Worm (Caenorhabditis elegans) whole organism, L4 larva: ENCODE results near the gene fust-1.

Experiments
- D1046.2 ChIP-seq: fragments of 200-800 bp; sonication (Bioruptor generic); IDR thresholded peaks from 2 replicates; pipeline ENCODE4 v1.3.6; 2022; ENCODE audit warnings: missing genetic modification characterization, missing compliant biosample characterization
- F10B5.3 ChIP-seq: sonication (generic microtip); optimal IDR thresholded peaks from 2 replicates; lab custom pipeline; 2016; ENCODE audit warnings: mild to moderate bottlenecking, missing genetic modification characterization, missing compliant biosample characterization
- R02D3.7 ChIP-seq: fragments of 150-350 bp; sonication (generic microtip); optimal IDR thresholded peaks from 3 replicates; lab custom pipeline; 2014; ENCODE audit warnings: missing biosample characterization, missing genetic modification characterization
- T26A8.4 ChIP-seq: fragments of 200-800 bp; sonication (Bioruptor generic); IDR thresholded peaks from 2 replicates; pipeline ENCODE4 v1.3.6; 2022; ENCODE audit warnings: missing genetic modification characterization, missing compliant biosample characterization
- Y48G9A.11 ChIP-seq: fragments of 200-800 bp; sonication (Bioruptor generic); IDR thresholded peaks from 2 replicates; pipeline ENCODE4 v1.3.6; 2022; ENCODE audit warnings: missing genetic modification reagents, missing genetic modification characterization, missing compliant biosample characterization
- Y5F2A.4 ChIP-seq: fragments of 200-800 bp; sonication (Bioruptor generic); optimal IDR thresholded peaks from 2 replicates; lab custom pipeline; 2018; ENCODE audit warnings: mild to moderate bottlenecking, missing genetic modification characterization, missing compliant biosample characterization
- Y75B8A.6 ChIP-seq: fragments of 200-800 bp; sonication (Bioruptor generic); IDR thresholded peaks from 2 replicates; pipeline ENCODE4 v1.3.6; 2022; ENCODE audit warnings: missing genetic modification reagents, missing genetic modification characterization, missing compliant biosample characterization
- ZK546.5 ChIP-seq, 2 experiments: sonication (generic microtip); optimal IDR thresholded peaks; 2 replicates each; lab custom pipeline; 2017; ENCODE audit warnings: missing biosample characterization in 2 of 2, missing genetic modification characterization in 2 of 2
- arid-1 ChIP-seq: fragments of 200-800 bp; sonication (Bioruptor generic); conservative IDR thresholded peaks from 2 replicates; pipeline ENCODE4 v1.3.6; 2022; ENCODE audit warnings: missing genetic modification reagents, missing genetic modification characterization, missing compliant biosample characterization
- ceh-20 ChIP-seq: fragments of 200-800 bp; sonication (Bioruptor generic); IDR thresholded peaks from 2 replicates; pipeline ENCODE4 v1.3.6; 2022; ENCODE audit warnings: missing genetic modification reagents, missing genetic modification characterization, missing compliant biosample characterization
- ceh-62 ChIP-seq: sonication (generic microtip); optimal IDR thresholded peaks from 2 replicates; lab custom pipeline; 2017; ENCODE audit warnings: missing biosample characterization, missing genetic modification characterization
- daf-12 ChIP-seq: fragments of 150-350 bp; optimal IDR thresholded peaks from 2 replicates; lab custom pipeline; 2014; ENCODE audit warnings: missing biosample characterization, missing genetic modification reagents, missing genetic modification characterization
- daf-19 ChIP-seq: fragments of 200-800 bp; sonication (Bioruptor generic); conservative IDR thresholded peaks from 2 replicates; pipeline ENCODE4 v1.3.6; 2022; ENCODE audit warnings: missing genetic modification characterization, missing compliant biosample characterization
- daf-8 ChIP-seq: fragments of 200-800 bp; sonication (Bioruptor generic); IDR thresholded peaks from 2 replicates; pipeline ENCODE4 v1.3.6; 2022; ENCODE audit warnings: missing genetic modification characterization, missing compliant biosample characterization
- dmd-9 ChIP-seq: fragments of 200-800 bp; sonication (Bioruptor generic); IDR thresholded peaks from 2 replicates; pipeline ENCODE4 v1.3.6; 2022; ENCODE audit warnings: missing genetic modification reagents, missing genetic modification characterization, missing compliant biosample characterization
- duxl-1 ChIP-seq: sonication (generic microtip); optimal IDR thresholded peaks from 2 replicates; lab custom pipeline; 2016; ENCODE audit warnings: mild to moderate bottlenecking, missing genetic modification characterization, moderate library complexity, missing compliant biosample characterization; ENCODE audit not compliant: poor library complexity
- dve-1 ChIP-seq: sonication (generic microtip); optimal IDR thresholded peaks from 2 replicates; lab custom pipeline; 2017; ENCODE audit warnings: antibody characterized with exemption, mild to moderate bottlenecking, missing genetic modification characterization, missing compliant biosample characterization; ENCODE audit not compliant: insufficient read depth
- fkh-10 ChIP-seq: fragments of 150-350 bp; optimal IDR thresholded peaks from 2 replicates; lab custom pipeline; 2014; ENCODE audit warnings: missing biosample characterization, missing genetic modification reagents, missing genetic modification characterization
- fos-1 ChIP-seq: fragments of 150-350 bp; optimal IDR thresholded peaks from 2 replicates; lab custom pipeline; 2014; ENCODE audit warnings: missing biosample characterization, missing genetic modification characterization
- hlh-11 ChIP-seq: fragments of 200-800 bp; sonication (Bioruptor generic); optimal IDR thresholded peaks from 2 replicates; lab custom pipeline; 2018; ENCODE audit warnings: mild to moderate bottlenecking, missing genetic modification characterization, missing compliant biosample characterization
- mdt-29 ChIP-seq: fragments of 200-800 bp; sonication (Bioruptor generic); IDR thresholded peaks from 2 replicates; pipeline ENCODE4 v1.3.6; 2022; ENCODE audit warnings: missing genetic modification reagents, missing genetic modification characterization, missing compliant biosample characterization
- nhr-10 ChIP-seq: fragments of 150-350 bp; optimal IDR thresholded peaks from 2 replicates; lab custom pipeline; 2014; ENCODE audit warnings: missing biosample characterization, missing genetic modification characterization
- nhr-102 ChIP-seq: sonication (generic microtip); optimal IDR thresholded peaks from 2 replicates; lab custom pipeline; 2016; ENCODE audit warnings: mild to moderate bottlenecking, missing genetic modification characterization, moderate library complexity, missing compliant biosample characterization
- nhr-28 ChIP-seq: fragments of 150-350 bp; optimal IDR thresholded peaks from 2 replicates; lab custom pipeline; 2014; ENCODE audit warnings: missing biosample characterization, missing genetic modification characterization
- nhr-42 ChIP-seq: fragments of 200-800 bp; sonication (Bioruptor generic); IDR thresholded peaks from 2 replicates; pipeline ENCODE4 v1.3.6; 2022; ENCODE audit warnings: missing genetic modification characterization, missing compliant biosample characterization
- nhr-6 ChIP-seq: fragments of 150-350 bp; optimal IDR thresholded peaks from 2 replicates; lab custom pipeline; 2014; ENCODE audit warnings: missing biosample characterization, missing genetic modification characterization
- nhr-77 ChIP-seq: fragments of 150-350 bp; optimal IDR thresholded peaks from 2 replicates; lab custom pipeline; 2014; ENCODE audit warnings: missing biosample characterization, missing genetic modification characterization
- set-16 ChIP-seq: fragments of 200-800 bp; sonication (Bioruptor generic); IDR thresholded peaks from 2 replicates; pipeline ENCODE4 v1.3.6; 2022; ENCODE audit warnings: missing genetic modification reagents, missing genetic modification characterization, missing compliant biosample characterization
- spr-1 ChIP-seq: sonication (generic microtip); optimal IDR thresholded peaks from 2 replicates; lab custom pipeline; 2016; ENCODE audit warnings: mild to moderate bottlenecking, missing genetic modification characterization, missing compliant biosample characterization
- spr-3 ChIP-seq: fragments of 200-800 bp; sonication (Bioruptor generic); optimal IDR thresholded peaks from 2 replicates; lab custom pipeline; 2018; ENCODE audit warnings: mild to moderate bottlenecking, missing genetic modification characterization, missing compliant biosample characterization
- tag-97 ChIP-seq: fragments of 200-800 bp; sonication (Bioruptor generic); IDR thresholded peaks from 2 replicates; pipeline ENCODE4 v1.3.6; 2022; ENCODE audit warnings: missing genetic modification characterization, missing compliant biosample characterization
- tra-1 ChIP-seq: fragments of 200-800 bp; sonication (Bioruptor generic); IDR thresholded peaks from 2 replicates; pipeline ENCODE4 v1.3.6; 2022; ENCODE audit warnings: missing genetic modification reagents, missing genetic modification characterization, missing compliant biosample characterization
- unc-39 ChIP-seq: sonication (generic microtip); optimal IDR thresholded peaks from 2 replicates; lab custom pipeline; 2017; ENCODE audit warnings: missing biosample characterization, missing genetic modification characterization
- zag-1 ChIP-seq: fragments of 150-350 bp; optimal IDR thresholded peaks from 2 replicates; lab custom pipeline; 2014; ENCODE audit warnings: missing biosample characterization, missing genetic modification characterization
- zfp-3 ChIP-seq: fragments of 200-800 bp; sonication (Bioruptor generic); conservative IDR thresholded peaks from 2 replicates; pipeline ENCODE4 v1.3.6; 2022; ENCODE audit warnings: missing genetic modification reagents, missing genetic modification characterization, missing compliant biosample characterization
- zip-11 ChIP-seq: fragments of 200-800 bp; sonication (Bioruptor generic); IDR thresholded peaks from 2 replicates; pipeline ENCODE4 v1.3.6; 2022; ENCODE audit warnings: missing genetic modification characterization, missing compliant biosample characterization

fust-1 gene

DNA sequence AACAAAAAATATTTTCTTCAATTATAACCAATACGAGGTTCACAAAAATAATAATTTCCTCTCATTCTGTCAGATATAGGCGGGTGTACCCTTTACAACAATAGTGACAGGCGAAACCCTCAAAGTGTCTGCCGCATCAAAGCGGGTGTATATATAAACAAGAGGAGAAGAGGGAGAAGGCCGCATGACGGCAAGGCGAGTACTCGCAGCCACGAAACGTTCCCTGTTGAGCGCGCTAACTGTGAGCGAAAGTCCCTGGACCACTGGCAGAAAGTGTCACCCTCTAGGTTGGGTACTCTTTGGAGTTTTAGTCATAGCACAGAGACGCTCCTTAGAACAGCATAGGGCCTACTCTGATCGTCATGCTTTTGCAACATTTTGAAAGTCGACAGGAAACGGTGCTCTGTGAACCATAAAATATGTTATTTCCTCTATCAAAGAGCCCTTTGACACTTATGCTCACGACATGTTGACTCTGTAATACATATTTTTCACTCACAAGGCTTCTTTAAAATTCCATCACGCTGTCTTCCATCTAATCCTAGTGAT, 47.7 kb downstream of the fust-1 start, which contains the start of gene pcrg-1 (continued):
- TF ChIP-seq mdt-29 = peak; percentile 80
- peak; percentile 51; the same call in 1 of the 2 replicates for TF ChIP-seq zfp-3
- no peak for TF ChIP-seq tag-97 (GFP tag; lab: Robert Waterston, UW)
- TF ChIP-seq dmd-9 (GFP tag; lab: Robert Waterston, UW) = peak; percentile 78; the same call in 1 of the 2 replicates
- no peak for TF ChIP-seq fkh-10 (GFP tag; lab: Kevin White, UChicago)
- TF ChIP-seq nhr-102 (tag; lab: Kevin White, UChicago) = peak; percentile 59
- TF ChIP-seq T26A8.4 (GFP tag; lab: Robert Waterston, UW) = peak; percentile 91
- TF ChIP-seq arid-1 (GFP tag; lab: Robert Waterston, UW) = peak; percentile 93
- no peak for TF ChIP-seq unc-39 (tag; lab: Kevin White, UChicago)
- TF ChIP-seq tra-1 = peak; percentile 83
- no peak for TF ChIP-seq ZK546.5 (tag; optimal IDR thresholded peaks at IDR 0.05; lab: Kevin White, UChicago)
- TF ChIP-seq F10B5.3 (tag; lab: Kevin White, UChicago) = peak; percentile 72
- TF ChIP-seq nhr-10 (tag; lab: Kevin White, UChicago) = no peak
- TF ChIP-seq Y5F2A.4 = peak; percentile 82
- TF ChIP-seq spr-3 (GFP tag; lab: Kevin White, UChicago) = peak; percentile 59
- no peak; the same call in none of the 2 replicates for TF ChIP-seq set-16 (GFP tag; lab: Robert Waterston, UW)
- TF ChIP-seq hlh-11 (tag; lab: Kevin White, UChicago) = peak; percentile 74
- TF ChIP-seq zag-1 (tag; lab: Kevin White, UChicago) = no peak
- TF ChIP-seq nhr-42 (GFP tag; lab: Robert Waterston, UW) = peak; percentile 84
- TF ChIP-seq daf-12 (tag; lab: Kevin White, UChicago) = no peak
- TF ChIP-seq duxl-1 (tag; lab: Kevin White, UChicago) = no peak
- peak; percentile 80 for TF ChIP-seq spr-1 (tag; lab: Kevin White, UChicago)
- no peak for TF ChIP-seq ceh-62 (tag; lab: Kevin White, UChicago)
- TF ChIP-seq R02D3.7 (tag; lab: Kevin White, UChicago) = no peak
- peak; percentile 77 for TF ChIP-seq nhr-6
- TF ChIP-seq daf-19 = peak; percentile 63; the same call in 1 of the 2 replicates
- no peak for TF ChIP-seq fos-1
- TF ChIP-seq Y48G9A.11 (GFP tag; lab: Robert Waterston, UW) = peak; percentile 84
- peak; percentile 73; the same call in 1 of the 2 replicates for TF ChIP-seq daf-8 (GFP tag; lab: Robert Waterston, UW)
- TF ChIP-seq dve-1 (tag; lab: Kevin White, UChicago) = peak; percentile 57
- TF ChIP-seq, all 104 proteins: peak for 69

DNA sequence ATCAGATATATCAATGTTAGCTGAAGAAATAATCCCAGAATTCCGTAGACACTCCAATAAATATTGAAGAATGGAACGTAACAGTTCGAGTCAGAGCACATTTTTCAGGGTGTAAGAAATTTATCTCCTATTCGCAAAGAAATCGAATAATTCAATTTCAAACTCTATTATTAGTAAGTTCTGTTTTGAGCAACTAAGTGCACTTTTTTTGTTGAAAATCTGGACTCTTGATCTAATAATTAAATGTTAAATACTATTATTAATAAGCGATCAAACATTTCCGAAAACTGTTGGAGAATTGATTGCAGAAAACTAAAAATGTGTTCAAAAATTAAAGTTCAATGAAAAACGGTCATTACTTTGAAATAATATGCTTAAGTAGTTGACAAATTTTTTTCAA, 50.7 kb downstream of the fust-1 start, which contains the start of gene srd-56:
Gene srd-56, minus strand, starts transcription at position 101 of the 400 bp plus-strand sequence.
- no peak for TF ChIP-seq zip-11 (GFP tag; lab: Robert Waterston, UW)

DNA sequence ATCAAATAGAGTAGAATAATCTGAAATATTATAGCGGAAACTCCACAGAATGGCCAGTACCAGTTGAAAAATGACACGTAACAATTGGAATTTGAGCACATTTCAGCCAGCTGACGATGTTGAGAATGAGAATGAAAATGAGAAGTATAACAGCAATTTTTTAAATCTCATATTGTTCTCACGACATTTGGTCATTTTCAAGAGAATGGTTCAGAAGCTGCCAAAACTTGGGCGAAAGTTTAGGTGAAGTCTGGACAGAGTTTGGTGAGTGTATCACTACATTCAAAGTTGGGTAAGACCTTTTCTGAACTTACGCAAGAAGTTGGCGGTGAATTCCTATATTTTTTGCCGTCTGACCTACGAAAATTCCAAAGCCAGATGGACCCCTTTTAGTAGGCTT, 52.6 kb downstream of the fust-1 start, which contains the start of gene srd-58:
Gene srd-58, minus strand, starts transcription at position 101 of the 400 bp plus-strand sequence.
- no peak for TF ChIP-seq nhr-42 (GFP tag; lab: Robert Waterston, UW)
- no peak for TF ChIP-seq Y75B8A.6
- no peak for TF ChIP-seq R02D3.7 (tag; lab: Kevin White, UChicago)
- no peak for TF ChIP-seq nhr-77 (tag; lab: Kevin White, UChicago)
- TF ChIP-seq nhr-28 (tag; lab: Kevin White, UChicago) = no peak
- no peak for TF ChIP-seq D1046.2 (GFP tag; lab: Robert Waterston, UW)
- no peak for TF ChIP-seq tra-1
- no peak for TF ChIP-seq fos-1
- no peak for TF ChIP-seq ceh-20 (GFP tag; lab: Robert Waterston, UW)
- no peak for TF ChIP-seq Y48G9A.11 (GFP tag; lab: Robert Waterston, UW)
- TF ChIP-seq spr-1 (tag; lab: Kevin White, UChicago) = no peak
- TF ChIP-seq, all 104 proteins: peak for 0
